Worm (Caenorhabditis elegans) whole organism, L4/young adult: ENCODE measurements around the gene ZK1240.6.

Experiments used
- W03F9.2 ChIP-seq: fragments of 150-350 bp; optimal IDR thresholded peaks from 2 replicates; lab custom pipeline; 2014; ENCODE audit warnings: missing biosample characterization, missing genetic modification characterization
- dao-5 ChIP-seq: sonication (generic microtip); optimal IDR thresholded peaks from 2 replicates; lab custom pipeline; 2016; ENCODE audit warnings: missing genotype, missing genetic modification characterization, moderate library complexity, missing compliant biosample characterization
- him-1 ChIP-seq: sonication (generic microtip); optimal IDR thresholded peaks from 2 replicates; lab custom pipeline; 2016; ENCODE audit warnings: missing genotype, missing genetic modification reagents, missing genetic modification characterization, missing compliant biosample characterization

Gene ZK1240.6

DNA sequence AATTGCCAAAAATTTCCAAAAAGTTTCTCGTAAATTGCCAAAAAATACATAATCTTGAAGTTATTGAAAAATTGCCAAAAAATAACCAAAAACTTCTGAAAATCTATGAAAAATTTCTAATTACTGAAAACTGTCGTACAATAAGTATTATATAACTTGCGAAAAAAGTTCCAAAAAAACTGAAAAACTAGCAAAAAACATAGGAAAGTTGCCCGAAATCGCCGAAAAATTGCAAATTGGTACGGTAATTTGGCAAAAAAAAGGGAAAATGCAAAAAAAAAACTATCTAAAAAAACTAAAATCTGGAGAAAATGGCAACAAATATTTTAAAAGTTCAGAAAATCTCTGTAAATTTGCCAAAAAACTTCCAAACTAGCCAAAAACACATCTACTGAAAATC lies 18.8 kb upstream of the ZK1240.6 start, which contains the start of gene enri-1:
Gene enri-1, minus strand, starts transcription at position 101 of the 400 bp plus-strand sequence.
- TF ChIP-seq W03F9.2 (tag; lab: Kevin White, UChicago) (no peak), dao-5 (tag; lab: Kevin White, UChicago) (no peak), him-1 (no peak)

DNA sequence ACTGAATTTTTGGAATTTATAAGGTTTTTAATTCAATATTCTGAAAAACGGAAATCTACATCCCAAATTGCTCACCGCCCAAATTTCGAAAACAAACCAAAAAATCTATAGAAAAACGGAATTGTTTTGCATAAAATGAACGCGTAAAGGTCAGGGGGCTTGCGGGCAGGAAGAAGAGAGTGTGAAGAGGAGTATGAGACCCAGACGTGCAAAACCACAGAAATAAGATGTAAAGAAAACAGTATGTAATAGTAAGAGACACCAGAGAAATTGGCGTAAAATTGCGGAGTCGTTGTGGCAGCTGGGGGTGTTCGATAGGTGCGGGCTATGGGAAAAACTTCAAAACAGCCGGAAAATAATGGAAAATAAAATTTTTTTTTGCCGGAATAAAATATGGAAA lies 18.3 kb upstream of the ZK1240.6 start:
- no peak for TF ChIP-seq W03F9.2 (tag; lab: Kevin White, UChicago)
- no peak for TF ChIP-seq him-1
- TF ChIP-seq dao-5 (tag; lab: Kevin White, UChicago), result no peak

DNA sequence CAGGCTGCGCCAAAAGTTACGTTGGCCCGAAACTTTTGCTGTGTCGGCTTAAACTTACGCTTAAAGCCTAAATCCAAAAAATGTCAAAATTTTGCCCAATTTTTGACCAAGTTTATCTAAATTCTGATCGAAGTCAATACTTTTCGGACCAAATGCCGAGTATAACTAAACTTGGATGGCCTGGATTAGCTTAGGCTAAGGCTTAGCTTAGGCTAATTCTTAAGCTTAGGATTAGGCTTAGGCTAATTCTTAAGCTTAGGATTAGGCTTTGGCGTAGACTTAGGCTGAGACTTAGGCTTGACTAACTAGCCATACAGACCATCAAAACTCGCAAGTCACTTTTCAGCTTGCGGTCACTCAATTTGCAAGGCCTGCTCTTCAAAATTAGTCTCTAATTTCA lies 13.5 kb upstream of the ZK1240.6 start:
- no peak for TF ChIP-seq him-1
- TF ChIP-seq W03F9.2 (tag; lab: Kevin White, UChicago), result no peak
- no peak for TF ChIP-seq dao-5 (tag; lab: Kevin White, UChicago)

DNA sequence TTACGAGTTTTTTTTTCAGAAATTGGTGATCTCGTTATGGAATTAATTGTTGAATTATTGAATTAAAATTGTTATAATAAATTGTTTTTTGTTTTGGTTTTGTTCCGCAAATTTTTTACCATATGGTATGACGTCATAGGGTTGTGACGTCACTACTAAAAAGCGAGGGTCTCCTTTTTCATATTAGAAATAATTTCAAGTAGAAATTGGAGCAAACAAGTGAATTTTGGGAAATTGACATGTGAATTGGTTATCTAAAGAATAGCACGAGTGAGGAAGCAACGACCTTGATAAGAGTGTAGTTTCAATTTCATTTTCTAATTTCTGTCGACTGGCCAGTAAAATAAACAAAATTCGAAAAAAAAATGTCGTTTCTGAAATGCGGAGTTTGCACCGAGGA lies 12.9 kb upstream of the ZK1240.6 start, which contains the start of gene F43C11.7:
Gene F43C11.7, plus strand, starts transcription at position 326 of the 400 bp plus-strand sequence.
- TF ChIP-seq dao-5 (tag; lab: Kevin White, UChicago), result no peak
- TF ChIP-seq him-1, result no peak

DNA sequence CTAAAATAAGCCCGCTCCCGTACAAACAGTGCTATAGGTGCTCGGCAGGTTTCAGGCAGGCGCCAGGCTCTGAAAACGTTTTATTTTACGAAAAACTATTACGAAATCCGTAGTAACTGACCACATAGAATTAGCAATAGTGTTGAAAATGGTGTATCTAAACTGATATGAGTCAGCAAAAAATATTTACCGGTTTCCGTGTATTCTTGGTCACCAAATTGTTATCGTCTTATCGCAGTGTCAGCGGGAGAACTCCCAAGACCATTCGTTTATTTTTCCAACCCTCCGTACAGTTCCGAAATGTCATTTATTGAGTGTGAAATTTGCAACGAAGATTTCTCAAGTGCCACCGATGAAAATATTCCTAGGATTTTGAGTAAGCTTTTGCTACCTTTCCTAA lies 9.5 kb upstream of the ZK1240.6 start, which contains the start of gene F43C11.8:
Gene F43C11.8, plus strand, starts transcription at position 301 of the 400 bp plus-strand sequence.
- TF ChIP-seq him-1, result no peak
- no peak for TF ChIP-seq dao-5 (tag; lab: Kevin White, UChicago)
- TF ChIP-seq W03F9.2 (tag; lab: Kevin White, UChicago), result no peak

DNA sequence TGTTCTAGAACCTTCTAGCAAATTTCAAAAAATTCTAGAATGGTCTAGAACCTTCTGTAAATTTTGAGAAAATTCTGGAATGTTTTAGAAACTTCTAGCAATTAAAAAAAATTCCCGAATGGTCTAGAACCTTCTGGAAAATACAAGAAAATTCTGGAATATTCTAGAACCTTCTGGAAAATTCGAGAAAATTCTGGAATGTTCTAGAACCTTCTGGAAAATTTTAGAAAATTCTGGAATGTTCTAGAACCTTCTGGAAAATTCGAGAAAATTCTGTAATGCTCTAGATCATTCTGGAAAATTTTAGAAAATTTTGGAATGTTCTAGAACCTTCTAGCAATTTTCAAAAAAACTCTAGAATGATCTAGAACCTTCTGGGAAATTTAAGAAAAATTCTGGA lies 7.8 kb upstream of the ZK1240.6 start:
- TF ChIP-seq him-1 (no peak), W03F9.2 (tag; lab: Kevin White, UChicago) (no peak), dao-5 (tag; lab: Kevin White, UChicago) (no peak)

DNA sequence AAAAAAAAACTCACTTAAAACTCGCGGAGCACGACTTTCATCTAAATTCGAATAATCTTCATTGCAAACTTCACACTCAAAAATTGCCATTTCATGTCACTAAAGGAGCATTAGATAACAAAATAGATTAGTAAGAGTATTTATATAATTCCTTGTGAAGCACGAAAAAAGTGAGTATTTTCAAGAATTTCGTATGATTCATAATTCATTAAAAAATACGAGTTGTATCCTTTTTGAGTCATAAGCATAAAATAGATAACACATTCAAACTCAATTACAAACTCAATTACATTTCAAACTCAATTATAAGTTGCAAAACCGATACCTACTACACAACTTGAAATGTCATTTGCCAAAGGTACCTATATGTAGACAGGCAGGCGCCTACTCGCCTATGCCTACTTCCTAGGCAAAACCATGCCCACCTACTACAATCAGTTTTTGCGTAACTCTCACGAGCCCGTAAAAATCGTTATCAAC lies 6.3 kb upstream of the ZK1240.6 start, which contains the start of the genes ZK1240.8 and ZK1240.1:
Gene ZK1240.8, minus strand, starts transcription at position 101 of the 480 bp plus-strand sequence.
Gene ZK1240.1, plus strand, starts transcription at position 430 of the 480 bp plus-strand sequence.
- TF ChIP-seq dao-5 (tag; lab: Kevin White, UChicago) (no peak), W03F9.2 (tag; lab: Kevin White, UChicago) (no peak), him-1 (no peak)

DNA sequence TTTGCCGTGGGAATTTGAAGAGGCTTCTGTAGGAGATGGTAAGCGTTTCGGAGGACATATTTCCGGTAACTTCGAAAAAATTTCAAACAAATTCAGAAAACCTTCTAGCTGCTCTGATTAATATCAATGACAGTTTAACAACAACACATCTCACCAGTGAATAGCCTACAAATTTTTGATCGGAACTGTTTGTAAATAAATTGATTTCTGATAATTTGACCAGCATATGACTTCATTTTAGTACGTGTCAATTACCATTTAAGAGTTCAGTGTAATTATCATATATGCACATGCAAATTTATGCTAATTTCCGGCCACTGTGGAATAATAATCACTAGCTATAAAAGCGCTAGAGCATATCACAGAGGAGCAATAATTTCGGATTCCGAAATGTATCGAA lies 2.2 kb upstream of the ZK1240.6 start, which contains the start of gene ZK1240.11:
Gene ZK1240.11, plus strand, starts transcription at position 301 of the 400 bp plus-strand sequence.
- TF ChIP-seq W03F9.2 (tag; lab: Kevin White, UChicago) (no peak), dao-5 (tag; lab: Kevin White, UChicago) (no peak), him-1 (no peak)

DNA sequence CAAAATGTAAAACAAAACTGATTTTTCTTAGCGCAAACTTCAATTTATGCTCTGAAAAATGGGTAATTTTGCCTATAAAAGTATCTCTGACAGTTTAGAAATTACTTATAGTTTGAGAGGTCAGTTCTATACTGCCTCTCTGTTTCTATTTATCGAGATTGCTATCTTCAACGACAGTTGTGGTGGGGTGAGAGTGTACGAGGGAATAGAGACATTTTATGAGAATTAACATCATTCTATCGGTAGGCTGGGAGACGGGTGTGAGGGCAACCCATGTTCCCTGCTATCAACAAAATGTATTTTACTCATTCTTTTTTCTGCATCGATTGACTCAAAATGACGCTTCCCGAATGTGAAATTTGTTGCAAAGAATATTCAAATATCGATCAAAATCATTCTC lies 2.6 kb downstream of the ZK1240.6 start, which contains the start of gene ZK1240.3:
Gene ZK1240.3, plus strand, starts transcription at position 238 of the 400 bp plus-strand sequence.
- TF ChIP-seq W03F9.2 (tag; lab: Kevin White, UChicago) (no peak), him-1 (no peak), dao-5 (tag; lab: Kevin White, UChicago) (no peak)

DNA sequence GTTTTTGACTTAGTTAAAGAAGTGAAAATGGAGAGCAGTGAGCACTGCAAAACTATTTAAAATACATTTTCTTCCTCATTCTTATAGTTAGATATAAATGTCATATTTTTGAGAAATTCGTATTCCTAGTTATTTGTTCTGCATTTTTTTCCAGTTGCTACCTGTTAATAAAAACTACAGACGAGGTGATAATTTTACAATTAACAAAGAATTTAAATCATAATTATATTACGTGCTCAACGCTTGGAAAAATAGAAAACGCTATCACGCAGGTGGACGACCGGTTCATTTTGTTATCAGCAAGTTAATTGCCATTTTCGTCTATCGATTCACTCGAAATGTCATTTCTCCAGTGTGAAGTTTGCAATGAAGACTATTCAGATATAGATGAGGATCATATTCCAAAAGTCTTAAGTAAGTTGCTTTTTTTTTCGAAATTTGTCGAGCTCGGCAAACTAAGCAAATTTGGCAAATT lies 4.8 kb downstream of the ZK1240.6 start, which contains the start of the genes ZK1240.5 and ZK1240.9:
Gene ZK1240.5, minus strand, starts transcription at position 51 of the 475 bp plus-strand sequence.
Gene ZK1240.9, plus strand, starts transcription at position 307 of the 475 bp plus-strand sequence.
- no peak for TF ChIP-seq W03F9.2 (tag; lab: Kevin White, UChicago)
- no peak for TF ChIP-seq dao-5 (tag; lab: Kevin White, UChicago)
- no peak for TF ChIP-seq him-1

DNA sequence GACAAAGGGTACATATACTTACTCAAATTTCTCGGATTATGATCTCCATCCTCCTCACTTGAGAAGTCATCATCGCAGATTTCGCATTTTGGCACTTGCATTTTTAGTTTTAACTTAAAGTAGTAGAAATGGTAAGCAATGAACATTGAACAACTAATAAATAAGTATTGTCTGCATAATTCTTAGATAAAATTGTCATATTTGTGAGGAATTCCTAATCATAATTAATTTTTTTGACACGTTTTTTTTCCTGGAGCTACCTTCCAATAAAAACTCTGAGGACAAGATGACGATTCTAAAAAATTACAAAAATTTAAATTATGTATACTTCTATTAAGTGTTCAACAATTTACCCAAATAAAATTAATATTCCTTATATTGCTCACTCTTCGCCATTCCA lies 10.0 kb downstream of the ZK1240.6 start, which contains the start of the genes trim-21 and B0281.1:
Gene trim-21, minus strand, starts transcription at position 101 of the 400 bp plus-strand sequence.
Gene B0281.1, plus strand, starts transcription at position 321 of the 400 bp plus-strand sequence.
- TF ChIP-seq dao-5 (tag; lab: Kevin White, UChicago) (no peak), him-1 (no peak), W03F9.2 (tag; lab: Kevin White, UChicago) (no peak)

DNA sequence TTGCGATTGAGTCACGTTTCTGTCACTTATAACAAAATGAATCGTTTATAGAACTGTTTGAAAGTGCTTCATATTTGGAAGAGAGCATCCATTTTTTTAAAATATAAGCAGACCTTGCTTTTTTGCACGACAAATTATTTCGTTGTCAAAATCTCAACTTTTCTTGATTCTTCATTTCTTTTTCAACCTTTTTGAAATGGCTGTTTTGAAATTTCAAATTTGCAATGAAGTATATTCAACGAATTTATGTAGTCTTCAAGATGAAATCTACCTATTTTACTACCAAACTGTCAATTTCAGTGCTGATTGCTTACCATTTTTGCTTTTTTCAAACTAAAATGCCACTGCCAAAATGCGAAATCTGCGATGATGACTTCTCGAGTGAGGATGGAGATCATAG lies 16.0 kb downstream of the ZK1240.6 start, which contains the start of gene B0281.3:
Gene B0281.3, plus strand, starts transcription at position 301 of the 400 bp plus-strand sequence.
- TF ChIP-seq W03F9.2 (tag; lab: Kevin White, UChicago) (no peak), dao-5 (tag; lab: Kevin White, UChicago) (no peak), him-1 (no peak)

DNA sequence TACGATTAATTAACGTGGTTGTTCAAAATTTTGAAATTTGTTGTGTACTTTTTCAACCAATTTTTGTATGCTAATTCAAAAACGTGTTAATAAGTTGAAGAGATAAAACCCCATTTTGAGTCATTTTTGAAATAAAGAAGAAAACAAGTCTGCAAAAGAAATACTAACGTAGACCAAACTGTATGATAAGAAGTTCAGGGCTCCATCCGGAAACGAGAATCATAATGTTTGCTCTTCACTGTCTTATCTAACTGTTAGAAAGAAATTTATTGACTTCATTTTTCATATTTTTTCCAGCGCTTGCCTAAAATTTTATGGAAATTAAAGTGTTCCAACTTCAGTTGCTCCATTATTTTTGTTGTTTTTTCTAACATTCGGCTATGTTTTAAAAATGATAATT lies 17.2 kb downstream of the ZK1240.6 start:
- TF ChIP-seq W03F9.2 (tag; lab: Kevin White, UChicago), result no peak
- TF ChIP-seq dao-5 (tag; lab: Kevin White, UChicago), result no peak
- TF ChIP-seq him-1, result no peak

DNA sequence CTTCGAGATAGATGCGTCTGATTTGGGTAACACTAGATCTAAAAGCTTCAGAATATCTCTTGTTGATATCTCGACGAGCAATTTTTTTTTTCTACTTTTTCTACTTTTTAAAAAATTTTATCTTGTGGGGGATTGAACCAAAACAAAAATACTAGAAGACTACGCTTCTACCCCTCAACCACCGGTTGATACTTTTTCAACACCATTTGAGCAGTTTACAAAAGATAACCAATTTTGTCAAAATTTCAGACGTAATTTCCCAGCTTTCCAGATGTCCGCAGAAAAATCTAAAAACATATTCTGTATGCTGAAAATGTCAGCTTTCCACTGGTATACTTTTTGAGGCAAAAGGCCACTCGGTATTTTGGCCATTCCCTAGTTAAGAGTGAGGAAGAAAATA lies 18.1 kb downstream of the ZK1240.6 start:
- TF ChIP-seq W03F9.2 (tag; lab: Kevin White, UChicago), result no peak
- no peak for TF ChIP-seq dao-5 (tag; lab: Kevin White, UChicago)
- no peak for TF ChIP-seq him-1
